Fruit fly (Drosophila melanogaster) whole organism, embryonic: ENCODE measurements around the gene CG1103.

Experiments used
- CG11085 ChIP-seq: fragments of 200-800 bp; sonication (Bioruptor generic); IDR thresholded peaks from 2 replicates; pipeline ENCODE4 v1.3.6; 2022; ENCODE audit warnings: missing biosample characterization, missing genetic modification characterization
- Ets65A ChIP-seq: fragments of 200-800 bp; sonication (Bioruptor generic); peaks from one replicate; lab custom pipeline; 2016; ENCODE audit warnings: missing biosample characterization, missing genetic modification characterization
- Hr39 ChIP-seq: fragments of >200 bp; optimal IDR thresholded peaks from 2 replicates; lab custom pipeline; 2017
- Sin3A ChIP-seq: fragments of >200 bp; optimal IDR thresholded peaks from 2 replicates; lab custom pipeline; 2018
- crc ChIP-seq: fragments of 200-800 bp; sonication (Bioruptor generic); optimal IDR thresholded peaks from 2 replicates; lab custom pipeline; 2016; ENCODE audit warnings: missing biosample characterization, missing genetic modification characterization
- hbn ChIP-seq: fragments of 200-800 bp; sonication (Bioruptor generic); IDR thresholded peaks from 2 replicates; pipeline ENCODE4 v1.3.6; 2022; ENCODE audit warnings: missing biosample characterization, missing genetic modification characterization; ENCODE audit not compliant: partially characterized antibody
- pita ChIP-seq: fragments of 200-800 bp; sonication (Bioruptor generic); optimal IDR thresholded peaks from 2 replicates; lab custom pipeline; 2017; ENCODE audit warnings: missing biosample characterization, mild to moderate bottlenecking, missing genetic modification characterization

- TF ChIP-seq Sin3A (no peak), Ets65A (GFP tag; lab: Kevin White, UChicago) (no peak), crc (GFP tag; lab: Kevin White, UChicago) (no peak), pita (GFP tag; lab: Kevin White, UChicago) (no peak), hbn (GFP tag; lab: Robert Waterston, UW) (no peak), CG11085 (GFP tag; lab: Robert Waterston, UW) (no peak), Hr39 (no peak)
These were observed 42.9 kb upstream of the CG1103 start, which contains the start of gene Nepl11 for dm6 chr3R:4294689-4295088.
